Worm (Caenorhabditis elegans) whole organism, early embryonic: Measurements from ENCODE around the gene T08D10.3.

Source experiments
- B0310.2 ChIP-seq: sonication (generic microtip); optimal IDR thresholded peaks from 2 replicates; lab custom pipeline; 2016; ENCODE audit warnings: mild to moderate bottlenecking, missing genetic modification characterization, missing compliant biosample characterization
- aly-1 ChIP-seq: sonication (generic microtip); optimal IDR thresholded peaks from 2 replicates; lab custom pipeline; 2016; ENCODE audit warnings: missing genetic modification characterization, missing compliant biosample characterization
- ama-1 ChIP-seq: fragments of 150-350 bp; optimal IDR thresholded peaks from 2 replicates; lab custom pipeline; 2014
- ceh-13 ChIP-seq: fragments of 200-800 bp; sonication (Bioruptor generic); optimal IDR thresholded peaks from 2 replicates; lab custom pipeline; 2018; ENCODE audit warnings: mild to moderate bottlenecking, missing genetic modification characterization, missing compliant biosample characterization
- ets-7 ChIP-seq: sonication (generic microtip); optimal IDR thresholded peaks from 2 replicates; lab custom pipeline; 2016; ENCODE audit warnings: missing genotype, missing genetic modification characterization, missing compliant biosample characterization
- flt-1 ChIP-seq: fragments of 200-800 bp; sonication (Bioruptor generic); IDR thresholded peaks from 2 replicates; pipeline ENCODE4 v1.3.6; 2022; ENCODE audit warnings: missing genetic modification characterization, missing compliant biosample characterization
- hmg-4 ChIP-seq: fragments of 200-800 bp; sonication (Bioruptor generic); optimal IDR thresholded peaks from 2 replicates; lab custom pipeline; 2018; ENCODE audit warnings: mild to moderate bottlenecking, missing genetic modification characterization, missing compliant biosample characterization
- hnd-1 ChIP-seq: sonication (generic microtip); optimal IDR thresholded peaks from 2 replicates; lab custom pipeline; 2016; ENCODE audit warnings: missing genetic modification characterization, missing compliant biosample characterization
- pes-1 ChIP-seq: fragments of 200-800 bp; sonication (Bioruptor generic); IDR thresholded peaks from 2 replicates; pipeline ENCODE4 v1.3.6; 2022; ENCODE audit warnings: missing genetic modification reagents, missing genetic modification characterization, missing compliant biosample characterization
- scrt-1 ChIP-seq: fragments of 200-800 bp; sonication (Bioruptor generic); IDR thresholded peaks from 2 replicates; pipeline ENCODE4 v1.3.6; 2022; ENCODE audit warnings: missing genetic modification characterization, missing compliant biosample characterization
- sea-1 ChIP-seq: fragments of 200-800 bp; sonication (Bioruptor generic); conservative IDR thresholded peaks from 2 replicates; pipeline ENCODE4 v1.3.6; 2022; ENCODE audit warnings: missing genetic modification characterization, missing compliant biosample characterization
- tbx-11 ChIP-seq: fragments of 200-800 bp; sonication (Bioruptor generic); IDR thresholded peaks from 2 replicates; pipeline ENCODE4 v1.3.6; 2022; ENCODE audit warnings: missing genetic modification characterization, missing compliant biosample characterization
- tra-4 ChIP-seq: sonication (generic microtip); optimal IDR thresholded peaks from 2 replicates; lab custom pipeline; 2017; ENCODE audit warnings: missing genetic modification characterization, missing compliant biosample characterization

DNA sequence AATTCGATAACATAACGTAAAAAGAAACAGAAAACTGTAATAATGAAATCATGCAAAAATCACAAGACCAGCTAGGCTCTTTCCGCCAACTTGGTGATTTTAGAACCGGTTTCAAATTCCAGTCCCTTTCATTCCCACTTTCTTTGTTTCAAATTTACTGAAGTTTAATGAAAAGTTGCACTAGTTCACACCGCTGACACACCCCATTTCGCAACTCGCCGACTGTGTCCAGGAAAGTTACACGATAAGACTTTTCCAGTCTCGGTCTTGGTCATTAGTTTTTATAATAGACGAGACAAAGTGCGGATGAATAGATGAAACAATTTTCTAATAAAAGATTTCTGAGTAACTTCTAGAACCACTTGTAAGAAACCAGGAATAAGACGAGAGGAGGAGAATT, 48.7 kb downstream of the T08D10.3 start:
- TF ChIP-seq ama-1 (lab: Kevin White, UChicago) = no peak
- TF ChIP-seq scrt-1 = no peak
- TF ChIP-seq tbx-11 = no peak
- no peak for TF ChIP-seq tra-4 (tag; lab: Kevin White, UChicago)
- no peak for TF ChIP-seq aly-1
- TF ChIP-seq pes-1 = no peak
- TF ChIP-seq flt-1 (GFP tag; lab: Robert Waterston, UW) = no peak
- TF ChIP-seq ceh-13 = no peak
- TF ChIP-seq hnd-1 (tag; lab: Kevin White, UChicago) = no peak
- no peak for TF ChIP-seq B0310.2 (tag; lab: Kevin White, UChicago)
- no peak for TF ChIP-seq ets-7 (tag; lab: Kevin White, UChicago)
- TF ChIP-seq hmg-4 (GFP tag; lab: Kevin White, UChicago) = no peak
- TF ChIP-seq sea-1 (GFP tag; lab: Robert Waterston, UW) = no peak
